Fruit fly (Drosophila melanogaster) whole organism, prepupa: ENCODE results near the gene Alg2.

Experiments used
- Blimp-1 ChIP-seq: fragments of 200-800 bp; sonication (Bioruptor generic); optimal IDR thresholded peaks from 3 replicates; lab custom pipeline; 2017; ENCODE audit warnings: missing biosample characterization, missing genetic modification characterization, mild to moderate bottlenecking, moderate library complexity, missing genetic modification reagents
- CG11294 ChIP-seq: fragments of 200-800 bp; sonication (Bioruptor generic); IDR thresholded peaks from 2 replicates; pipeline ENCODE4 v1.3.6; 2022; ENCODE audit warnings: missing biosample characterization, missing genetic modification characterization
- CG1621 ChIP-seq: fragments of 200-800 bp; sonication (Bioruptor generic); optimal IDR thresholded peaks from 3 replicates; lab custom pipeline; 2018; ENCODE audit warnings: missing biosample characterization, mild to moderate bottlenecking, missing genetic modification characterization
- CG16779 ChIP-seq: fragments of 200-800 bp; sonication (Bioruptor generic); optimal IDR thresholded peaks from 3 replicates; lab custom pipeline; 2017; ENCODE audit warnings: missing biosample characterization, mild to moderate bottlenecking, missing genetic modification characterization
- CG3032 ChIP-seq: fragments of 200-800 bp; optimal IDR thresholded peaks from 2 replicates; lab custom pipeline; 2019; ENCODE audit warnings: missing biosample characterization, mild to moderate bottlenecking, missing genetic modification characterization, moderate library complexity
- CG6792 ChIP-seq: fragments of 200-800 bp; sonication (Bioruptor generic); optimal IDR thresholded peaks from 3 replicates; lab custom pipeline; 2016; ENCODE audit warnings: missing biosample characterization, missing genetic modification characterization
- CG6808 ChIP-seq: fragments of 200-800 bp; sonication (Bioruptor generic); optimal IDR thresholded peaks from 3 replicates; lab custom pipeline; 2017; ENCODE audit warnings: missing biosample characterization, missing genetic modification characterization, mild to moderate bottlenecking, moderate library complexity, missing genetic modification reagents
- CG6854 ChIP-seq: fragments of 200-800 bp; sonication (Bioruptor generic); optimal IDR thresholded peaks from 2 replicates; lab custom pipeline; 2017; ENCODE audit warnings: missing biosample characterization, mild to moderate bottlenecking, missing genetic modification characterization
- CG8319 ChIP-seq: fragments of 200-800 bp; sonication (Bioruptor generic); optimal IDR thresholded peaks from 3 replicates; lab custom pipeline; 2016; ENCODE audit warnings: missing biosample characterization, missing genetic modification characterization
- Ets21C ChIP-seq: fragments of 200-800 bp; sonication (Bioruptor generic); optimal IDR thresholded peaks from 3 replicates; lab custom pipeline; 2016; ENCODE audit warnings: missing biosample characterization, missing genetic modification characterization
- Hr39 ChIP-seq: fragments of 200-800 bp; sonication (Bioruptor generic); optimal IDR thresholded peaks from 2 replicates; lab custom pipeline; 2016; ENCODE audit warnings: missing biosample characterization, missing genetic modification characterization
- OdsH ChIP-seq: fragments of 200-800 bp; sonication (Bioruptor generic); optimal IDR thresholded peaks from 3 replicates; lab custom pipeline; 2016; ENCODE audit warnings: missing biosample characterization, missing genetic modification characterization
- Sox102F ChIP-seq: fragments of 200-800 bp; sonication (Bioruptor generic); optimal IDR thresholded peaks from 2 replicates; lab custom pipeline; 2016; ENCODE audit warnings: missing biosample characterization, mild to moderate bottlenecking, missing genetic modification characterization
- Sox15 ChIP-seq: fragments of 200-800 bp; sonication (Bioruptor generic); optimal IDR thresholded peaks from 3 replicates; lab custom pipeline; 2016; ENCODE audit warnings: missing biosample characterization, missing genetic modification characterization

DNA sequence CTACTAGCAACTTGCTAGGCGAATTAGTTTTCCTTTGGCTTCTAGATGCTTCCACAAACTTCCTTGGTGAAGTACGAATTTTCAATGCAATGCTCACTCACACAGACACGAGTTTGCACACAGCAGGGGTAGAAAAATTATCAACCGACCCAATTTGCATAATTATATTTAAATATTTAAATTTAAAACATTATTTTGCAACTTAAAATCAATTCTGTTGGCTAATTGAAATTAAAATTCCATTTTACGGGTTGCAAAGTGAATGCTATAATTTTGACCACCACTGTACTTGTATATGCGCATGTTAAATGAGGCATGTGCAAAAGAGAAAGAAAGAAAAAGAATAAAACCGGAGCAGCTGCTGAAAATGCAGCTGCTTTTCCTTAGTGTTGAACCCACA lies 50.5 kb downstream of the Alg2 start:
- peak; percentile 92 for TF ChIP-seq Hr39 (GFP tag; lab: Kevin White, UChicago)
- peak; percentile 94 for TF ChIP-seq CG8319 (GFP tag; lab: Kevin White, UChicago)
- TF ChIP-seq CG11294 (GFP tag; lab: Robert Waterston, UW): peak; percentile 94
- peak; percentile 95 for TF ChIP-seq CG6792 (GFP tag; lab: Kevin White, UChicago)
- peak; percentile 74 for TF ChIP-seq CG6854 (GFP tag; lab: Kevin White, UChicago)
- peak; percentile 88 for TF ChIP-seq Sox15 (GFP tag; lab: Kevin White, UChicago)
- TF ChIP-seq Sox102F (GFP tag; lab: Kevin White, UChicago): peak; percentile 97
- TF ChIP-seq OdsH: peak; percentile 98
- peak; percentile 85 for TF ChIP-seq Blimp-1 (GFP tag; lab: Kevin White, UChicago)
- TF ChIP-seq CG3032: peak; percentile 91
- peak; percentile 92 for TF ChIP-seq CG1621 (tag; lab: Kevin White, UChicago)
- TF ChIP-seq CG6808 (GFP tag; lab: Kevin White, UChicago): peak; percentile 73
- TF ChIP-seq Ets21C (GFP tag; lab: Kevin White, UChicago): peak; percentile 82
- peak; percentile 93 for TF ChIP-seq CG16779 (tag; lab: Kevin White, UChicago)
